Worm (Caenorhabditis elegans): ENCODE results near the gene C49C8.3.

The C49C8.3 gene

ce11 chrIV:8627328-8627727, 17.2 kb upstream of the C49C8.3 start, which contains the start of gene F42A9.11 (continued):
- TF ChIP-seq ztf-4 (tag; optimal IDR thresholded peaks at IDR 0.05), result no peak
- TF ChIP-seq lin-13 (GFP tag; optimal IDR thresholded peaks at IDR 0.05), result no peak
- no peak for TF ChIP-seq mab-5 (tag; optimal IDR thresholded peaks at IDR 0.05)
- no peak for TF ChIP-seq ceh-16 (tag; optimal IDR thresholded peaks at IDR 0.05)
- no peak for TF ChIP-seq elt-1 (tag; optimal IDR thresholded peaks at IDR 0.05)
- TF ChIP-seq peb-1 (tag; optimal IDR thresholded peaks at IDR 0.05), result no peak
- TF ChIP-seq ama-1 (optimal IDR thresholded peaks at IDR 0.05), result no peak
- no peak for TF ChIP-seq elt-3 (tag; optimal IDR thresholded peaks at IDR 0.05)
- TF ChIP-seq crh-2 (tag; optimal IDR thresholded peaks at IDR 0.05), result no peak
- TF ChIP-seq ZK546.5 (tag; optimal IDR thresholded peaks at IDR 0.05), result no peak
- no peak for TF ChIP-seq nhr-23 (tag; optimal IDR thresholded peaks at IDR 0.05)
- no peak for TF ChIP-seq mdl-1 (tag; optimal IDR thresholded peaks at IDR 0.05)
- peak; percentile 55 for TF ChIP-seq nhr-129 (tag; optimal IDR thresholded peaks at IDR 0.05)
- no peak for TF ChIP-seq zag-1 (tag; optimal IDR thresholded peaks at IDR 0.05)
- TF ChIP-seq lin-39 (tag; optimal IDR thresholded peaks at IDR 0.05), result no peak
- peak; percentile 55 for TF ChIP-seq sma-3 (GFP tag; optimal IDR thresholded peaks at IDR 0.05)
- no peak for TF ChIP-seq unc-39 (tag; optimal IDR thresholded peaks at IDR 0.05)
- peak; percentile 4 for TF ChIP-seq sma-9 (GFP tag; optimal IDR thresholded peaks at IDR 0.05)
- no peak for TF ChIP-seq sma-9 (tag; optimal IDR thresholded peaks at IDR 0.05)
- no peak for TF ChIP-seq nhr-77 (tag; optimal IDR thresholded peaks at IDR 0.05)
- peak; percentile 57 for TF ChIP-seq fos-1 (tag; optimal IDR thresholded peaks at IDR 0.05)
- no peak for TF ChIP-seq nhr-237 (tag; optimal IDR thresholded peaks at IDR 0.05)
- TF ChIP-seq nhr-10 (tag; optimal IDR thresholded peaks at IDR 0.05), result no peak

ce11 chrIV:8628262-8628661, 16.3 kb upstream of the C49C8.3 start:
- TF ChIP-seq skn-1 (tag; optimal IDR thresholded peaks at IDR 0.05), result no peak
- TF ChIP-seq nhr-10 (tag; optimal IDR thresholded peaks at IDR 0.05), result no peak
- no peak for TF ChIP-seq ZK546.5 (tag; optimal IDR thresholded peaks at IDR 0.05)

ce11 chrIV:8629609-8630052, 14.9 kb upstream of the C49C8.3 start:
- peak; percentile 65 for TF ChIP-seq unc-55 (GFP tag; optimal IDR thresholded peaks at IDR 0.05)
- no peak for TF ChIP-seq nhr-25 (tag; optimal IDR thresholded peaks at IDR 0.05)
- no peak for TF ChIP-seq mbf-1 (tag; optimal IDR thresholded peaks at IDR 0.05)
- TF ChIP-seq unc-39 (tag; optimal IDR thresholded peaks at IDR 0.05), result no peak
- TF ChIP-seq lin-13 (GFP tag; optimal IDR thresholded peaks at IDR 0.05), result no peak
- no peak for TF ChIP-seq nhr-23 (tag; optimal IDR thresholded peaks at IDR 0.05)
- peak; percentile 86 for TF ChIP-seq F13H6.1 (tag; optimal IDR thresholded peaks at IDR 0.05)
- no peak for TF ChIP-seq ama-1 (optimal IDR thresholded peaks at IDR 0.05)
- no peak for TF ChIP-seq ZK546.5 (tag; optimal IDR thresholded peaks at IDR 0.05)
- no peak for TF ChIP-seq nhr-6 (tag; optimal IDR thresholded peaks at IDR 0.05)
- no peak for TF ChIP-seq blmp-1 (tag; optimal IDR thresholded peaks at IDR 0.05; ENCODE audit: insufficient read depth)
- TF ChIP-seq Y55F3AM.14 (GFP tag; optimal IDR thresholded peaks at IDR 0.05), result no peak
- TF ChIP-seq skn-1 (tag; optimal IDR thresholded peaks at IDR 0.05), result no peak
- peak; percentile 83 for TF ChIP-seq nhr-129 (tag; optimal IDR thresholded peaks at IDR 0.05)
- no peak for TF ChIP-seq dmd-4 (tag; optimal IDR thresholded peaks at IDR 0.05)
- peak; percentile 59 for TF ChIP-seq C34F6.9 (tag; optimal IDR thresholded peaks at IDR 0.05)
- no peak for TF ChIP-seq elt-1 (tag; optimal IDR thresholded peaks at IDR 0.05)
- no peak for TF ChIP-seq unc-62 (GFP tag; optimal IDR thresholded peaks at IDR 0.05)
- no peak for TF ChIP-seq nhr-237 (tag; optimal IDR thresholded peaks at IDR 0.05)
- no peak for TF ChIP-seq sma-3 (GFP tag; optimal IDR thresholded peaks at IDR 0.05)
- TF ChIP-seq ceh-16 (tag; optimal IDR thresholded peaks at IDR 0.05), result no peak
- no peak for TF ChIP-seq nhr-12 (tag; optimal IDR thresholded peaks at IDR 0.05)
- TF ChIP-seq egl-27 (tag; optimal IDR thresholded peaks at IDR 0.05), result no peak
- no peak for TF ChIP-seq alr-1 (tag; optimal IDR thresholded peaks at IDR 0.05)
- no peak for TF ChIP-seq ztf-1 (GFP tag; conservative IDR thresholded peaks at IDR 0.05)
- peak; percentile 56 for TF ChIP-seq sem-4 (tag; optimal IDR thresholded peaks at IDR 0.05)
- TF ChIP-seq mab-5 (tag; optimal IDR thresholded peaks at IDR 0.05), result no peak
- no peak for TF ChIP-seq zag-1 (tag; optimal IDR thresholded peaks at IDR 0.05)
- peak; percentile 59 for TF ChIP-seq crh-2 (tag; optimal IDR thresholded peaks at IDR 0.05)
- no peak for TF ChIP-seq elt-3 (tag; optimal IDR thresholded peaks at IDR 0.05)
- TF ChIP-seq ceh-82 (tag; optimal IDR thresholded peaks at IDR 0.05), result no peak
- TF ChIP-seq sma-9 (GFP tag; optimal IDR thresholded peaks at IDR 0.05), result peak; percentile 63
- no peak for TF ChIP-seq sma-9 (tag; optimal IDR thresholded peaks at IDR 0.05)
- peak; percentile 61 for TF ChIP-seq ztf-4 (tag; optimal IDR thresholded peaks at IDR 0.05)
- no peak for TF ChIP-seq ztf-11 (tag; optimal IDR thresholded peaks at IDR 0.05)
- TF ChIP-seq lin-11 (tag; optimal IDR thresholded peaks at IDR 0.05), result no peak
- TF ChIP-seq lin-39 (tag; optimal IDR thresholded peaks at IDR 0.05), result no peak
- TF ChIP-seq nhr-21 (tag; optimal IDR thresholded peaks at IDR 0.05), result no peak
- TF ChIP-seq mdl-1 (tag; optimal IDR thresholded peaks at IDR 0.05), result peak in 1 of 2 experiments; percentile 36
- TF ChIP-seq gmeb-1 (tag; optimal IDR thresholded peaks at IDR 0.05), result no peak
- peak; percentile 35 to 59 for TF ChIP-seq lsy-2 (tag; optimal IDR thresholded peaks at IDR 0.05)
- TF ChIP-seq peb-1 (tag; optimal IDR thresholded peaks at IDR 0.05), result no peak
- peak; percentile 39 for TF ChIP-seq snpc-4 (tag; optimal IDR thresholded peaks at IDR 0.05)
- TF ChIP-seq R02D3.7 (tag; optimal IDR thresholded peaks at IDR 0.05), result no peak
- no peak for TF ChIP-seq nhr-10 (tag; optimal IDR thresholded peaks at IDR 0.05)
- no peak for TF ChIP-seq nhr-77 (tag; optimal IDR thresholded peaks at IDR 0.05)
- TF ChIP-seq aly-2 (tag; optimal IDR thresholded peaks at IDR 0.05), result no peak
